Worm (Caenorhabditis elegans) whole organism, L1 larva: ENCODE measurements around the gene T22B2.5.

Experiments
- aly-2 ChIP-seq: fragments of 150-350 bp; optimal IDR thresholded peaks from 2 replicates; lab custom pipeline; 2014; ENCODE audit warnings: missing biosample characterization, missing genetic modification characterization
- ama-1 ChIP-seq: fragments of 150-350 bp; optimal IDR thresholded peaks from 2 replicates; lab custom pipeline; 2014
- jun-1 ChIP-seq: fragments of 150-350 bp; optimal IDR thresholded peaks from 2 replicates; lab custom pipeline; 2014; ENCODE audit warnings: missing biosample characterization, missing genetic modification reagents, missing genetic modification characterization
- snpc-4 ChIP-seq: fragments of 150-350 bp; optimal IDR thresholded peaks from 2 replicates; lab custom pipeline; 2014; ENCODE audit warnings: missing biosample characterization, missing genetic modification characterization
- unc-62 ChIP-seq: fragments of 150-350 bp; optimal IDR thresholded peaks from 2 replicates; lab custom pipeline; 2014; ENCODE audit warnings: missing biosample characterization, missing genetic modification reagents, missing genetic modification characterization

- TF ChIP-seq aly-2 (no peak), jun-1 (tag; lab: Kevin White, UChicago) (no peak), snpc-4 (no peak), ama-1 (no peak), unc-62 (GFP tag; lab: Kevin White, UChicago) (no peak)
Measured at ce11 chrX:3871578-3872234, 39.5 kb downstream of the T22B2.5 start.
